Worm (Caenorhabditis elegans) whole organism, L4/young adult: ENCODE data around the gene nep-10.
"Not testable (repeated sequence)": the region's sequence is repeated elsewhere in the genome, so short reads cannot be mapped to it uniquely, and the experiment has no call there.

Experiments used
- W03F9.2 ChIP-seq: fragments of 150-350 bp; optimal IDR thresholded peaks from 2 replicates; lab custom pipeline; 2014; ENCODE audit warnings: missing biosample characterization, missing genetic modification characterization
- him-1 ChIP-seq: sonication (generic microtip); optimal IDR thresholded peaks from 2 replicates; lab custom pipeline; 2016; ENCODE audit warnings: missing genotype, missing genetic modification reagents, missing genetic modification characterization, missing compliant biosample characterization

ce11 chrII:3449514-3449913 is 46.8 kb upstream of the nep-10 start, which contains the start of gene C16C8.14:
- TF ChIP-seq him-1, W03F9.2 (tag; lab: Kevin White, UChicago): not testable (repeated sequence)
